Worm (Caenorhabditis elegans) whole organism, midembryonic: ENCODE data around the gene Y57A10A.14.
"Not testable (repeated sequence)": the region's sequence is repeated elsewhere in the genome, so short reads cannot be mapped to it uniquely, and the experiment has no call there.

Experiments
- T22C8.4 ChIP-seq: fragments of 200-800 bp; sonication (Bioruptor generic); IDR thresholded peaks from 2 replicates; pipeline ENCODE4 v1.3.6; 2022; ENCODE audit warnings: missing genetic modification characterization, missing compliant biosample characterization
- cog-1 ChIP-seq: sonication (generic microtip); optimal IDR thresholded peaks from 2 replicates; lab custom pipeline; 2016; ENCODE audit warnings: missing genetic modification characterization, missing compliant biosample characterization
- flt-1 ChIP-seq: fragments of 200-800 bp; sonication (Bioruptor generic); IDR thresholded peaks from 2 replicates; pipeline ENCODE4 v1.3.6; 2022; ENCODE audit warnings: missing genetic modification characterization, missing compliant biosample characterization
- klf-2 ChIP-seq: fragments of 200-800 bp; sonication (Bioruptor generic); conservative IDR thresholded peaks from 2 replicates; pipeline ENCODE4 v1.3.6; 2022; ENCODE audit warnings: missing genetic modification reagents, missing genetic modification characterization, missing compliant biosample characterization
- med-1 ChIP-seq: sonication (generic microtip); optimal IDR thresholded peaks from 2 replicates; lab custom pipeline; 2017; ENCODE audit warnings: missing genetic modification characterization, mild to moderate bottlenecking, missing compliant biosample characterization, antibody characterized with exemption, missing genetic modification reagents; ENCODE audit not compliant: insufficient read depth
- ref-1 ChIP-seq: fragments of 200-800 bp; sonication (Bioruptor generic); conservative IDR thresholded peaks from 2 replicates; pipeline ENCODE4 v1.3.6; 2022; ENCODE audit warnings: missing genetic modification reagents, missing genetic modification characterization, missing compliant biosample characterization
- tab-1 ChIP-seq: fragments of 200-800 bp; sonication (Bioruptor generic); IDR thresholded peaks from 2 replicates; pipeline ENCODE4 v1.3.6; 2022; ENCODE audit warnings: missing genetic modification characterization, missing compliant biosample characterization
- ztf-23 ChIP-seq: fragments of 200-800 bp; sonication (Bioruptor generic); IDR thresholded peaks from 2 replicates; pipeline ENCODE4 v1.3.6; 2022; ENCODE audit warnings: missing genetic modification reagents, missing genetic modification characterization, missing compliant biosample characterization
- ztf-29 ChIP-seq: fragments of 200-800 bp; sonication (Bioruptor generic); IDR thresholded peaks from 2 replicates; pipeline ENCODE4 v1.3.6; 2022; ENCODE audit warnings: missing genetic modification reagents, missing genetic modification characterization, missing compliant biosample characterization

Y57A10A.14 gene

DNA sequence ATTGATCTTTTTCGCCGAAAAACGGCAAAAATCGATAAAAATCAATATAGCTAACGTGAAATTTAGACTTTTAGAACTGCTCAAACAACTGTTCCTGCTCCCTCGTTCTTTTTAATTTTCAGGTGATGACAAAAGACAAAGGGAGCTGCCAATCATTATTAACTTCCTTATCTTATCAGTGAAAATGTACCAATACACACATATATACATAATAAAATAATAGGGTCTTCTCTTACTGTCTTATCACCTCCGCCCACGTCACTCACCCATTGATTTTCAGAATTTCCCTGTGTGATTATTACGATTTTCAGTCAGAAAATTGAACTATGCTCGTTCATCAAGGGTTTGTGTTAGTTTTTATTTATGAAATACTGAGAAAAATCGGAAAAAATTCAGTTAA, at the start of gene Y57A10A.14:
Gene Y57A10A.14 (plus strand): TSS at position 228 of the 400 bp plus-strand sequence.
- TF ChIP-seq ztf-23 (GFP tag; lab: Robert Waterston, UW), result no peak
- TF ChIP-seq cog-1 (tag; lab: Kevin White, UChicago), result no peak
- TF ChIP-seq ref-1 (GFP tag; lab: Robert Waterston, UW), result no peak
- TF ChIP-seq T22C8.4 (GFP tag; lab: Robert Waterston, UW), result no peak
- no peak for TF ChIP-seq ztf-29 (GFP tag; lab: Robert Waterston, UW)
- no peak for TF ChIP-seq klf-2 (GFP tag; lab: Robert Waterston, UW)
- no peak for TF ChIP-seq tab-1 (GFP tag; lab: Robert Waterston, UW)
- TF ChIP-seq flt-1 (GFP tag; lab: Robert Waterston, UW), result no peak
- TF ChIP-seq med-1, result no peak

DNA sequence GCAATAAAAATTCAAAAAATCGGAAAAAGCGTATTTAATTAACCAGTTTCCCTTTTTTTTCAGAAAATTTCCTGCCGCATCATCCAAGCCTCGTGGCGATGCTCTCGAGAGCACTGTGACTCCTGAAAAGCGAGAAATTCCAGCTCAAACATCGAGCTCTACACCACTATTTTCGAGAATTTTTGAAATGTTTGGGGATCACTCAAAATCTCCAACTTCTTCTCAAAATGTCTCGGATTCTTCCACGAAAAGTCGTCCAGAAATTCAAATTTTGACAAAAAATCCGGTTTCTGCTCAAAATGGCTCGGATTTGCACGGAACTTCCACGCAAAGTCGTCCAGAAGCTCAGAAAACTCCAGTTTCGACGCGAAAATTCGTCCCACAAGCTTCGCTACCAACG, 47.8 kb upstream of the Y57A10A.14 start:
- TF ChIP-seq cog-1 (tag; lab: Kevin White, UChicago) (no peak), tab-1 (GFP tag; lab: Robert Waterston, UW) (no peak), med-1 (no peak), klf-2 (GFP tag; lab: Robert Waterston, UW) (no peak), T22C8.4 (GFP tag; lab: Robert Waterston, UW) (no peak), ztf-29 (GFP tag; lab: Robert Waterston, UW) (no peak), flt-1 (GFP tag; lab: Robert Waterston, UW) (no peak), ztf-23 (GFP tag; lab: Robert Waterston, UW) (no peak), ref-1 (GFP tag; lab: Robert Waterston, UW) (no peak)

DNA sequence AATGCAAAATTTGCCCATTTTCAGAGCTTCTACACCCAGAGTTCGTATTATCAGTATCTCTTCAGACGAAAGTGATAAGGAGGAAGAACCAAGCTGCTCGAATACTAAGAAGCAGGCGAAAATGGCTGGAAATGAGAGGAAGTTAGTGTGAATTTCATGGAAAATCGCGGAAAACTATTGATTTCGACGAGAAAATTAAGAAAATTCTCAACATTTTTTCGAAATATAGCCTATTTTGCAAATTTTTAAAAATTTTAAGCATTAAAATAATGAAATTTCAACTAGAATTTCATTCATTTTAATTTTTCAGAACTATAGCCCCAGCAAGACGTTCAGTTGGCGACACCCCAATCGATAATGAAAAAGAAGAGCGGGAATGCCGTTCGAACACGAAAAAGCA, 42.2 kb upstream of the Y57A10A.14 start:
- TF ChIP-seq ztf-29 (GFP tag; lab: Robert Waterston, UW) (no peak), T22C8.4 (GFP tag; lab: Robert Waterston, UW) (no peak), klf-2 (GFP tag; lab: Robert Waterston, UW) (no peak), ref-1 (GFP tag; lab: Robert Waterston, UW) (no peak), cog-1 (tag; lab: Kevin White, UChicago) (no peak), med-1 (no peak), ztf-23 (GFP tag; lab: Robert Waterston, UW) (no peak), flt-1 (GFP tag; lab: Robert Waterston, UW) (no peak), tab-1 (GFP tag; lab: Robert Waterston, UW) (no peak)

DNA sequence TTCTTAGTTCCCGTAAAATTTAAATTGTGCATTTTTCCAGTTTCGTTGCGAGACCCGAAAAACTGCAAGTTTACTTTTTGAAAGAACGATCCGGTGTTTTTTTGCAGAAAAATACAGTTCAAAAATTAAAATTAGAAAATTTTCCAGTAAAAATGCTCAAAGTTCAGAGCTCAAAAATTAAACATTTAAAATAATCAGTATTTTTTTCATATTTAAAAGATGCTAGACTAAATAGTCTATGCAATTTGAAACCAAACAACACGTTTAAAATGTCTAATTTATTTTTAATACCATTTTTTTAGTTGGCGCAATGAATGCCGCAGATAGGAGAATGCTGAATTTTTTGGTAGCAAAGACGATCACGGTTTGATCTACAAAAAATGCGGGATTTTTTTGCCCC, 38.4 kb upstream of the Y57A10A.14 start, which contains the start of gene Y57A10A.2:
Gene Y57A10A.2 (plus strand): TSS at position 301 of the 400 bp plus-strand sequence.
- no peak for TF ChIP-seq T22C8.4 (GFP tag; lab: Robert Waterston, UW)
- no peak for TF ChIP-seq ref-1 (GFP tag; lab: Robert Waterston, UW)
- TF ChIP-seq cog-1 (tag; lab: Kevin White, UChicago), result no peak
- no peak for TF ChIP-seq med-1
- TF ChIP-seq tab-1 (GFP tag; lab: Robert Waterston, UW), result no peak
- no peak for TF ChIP-seq flt-1 (GFP tag; lab: Robert Waterston, UW)
- TF ChIP-seq ztf-29 (GFP tag; lab: Robert Waterston, UW), result no peak
- no peak for TF ChIP-seq ztf-23 (GFP tag; lab: Robert Waterston, UW)
- TF ChIP-seq klf-2 (GFP tag; lab: Robert Waterston, UW), result no peak

DNA sequence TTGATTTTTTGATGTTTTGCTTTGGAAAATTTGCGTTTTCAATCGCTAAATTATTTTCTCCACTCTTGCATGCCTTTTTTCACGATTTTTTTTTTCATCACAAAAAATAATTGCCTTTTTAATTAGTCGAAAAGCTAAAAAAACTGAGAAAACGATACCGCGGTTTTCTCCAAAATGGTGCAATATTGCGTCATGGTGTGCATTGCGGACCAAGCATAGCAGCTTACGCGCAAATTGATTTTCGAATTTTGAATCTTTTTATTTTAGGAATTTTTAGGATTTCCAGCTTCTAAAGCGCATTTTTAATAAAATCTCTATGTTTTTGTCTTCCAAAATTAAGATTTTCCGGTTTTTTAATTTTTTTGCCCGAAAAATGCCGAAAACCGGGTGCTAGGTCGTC, 35.5 kb upstream of the Y57A10A.14 start:
- TF ChIP-seq tab-1 (GFP tag; lab: Robert Waterston, UW), result no peak
- no peak for TF ChIP-seq ref-1 (GFP tag; lab: Robert Waterston, UW)

DNA sequence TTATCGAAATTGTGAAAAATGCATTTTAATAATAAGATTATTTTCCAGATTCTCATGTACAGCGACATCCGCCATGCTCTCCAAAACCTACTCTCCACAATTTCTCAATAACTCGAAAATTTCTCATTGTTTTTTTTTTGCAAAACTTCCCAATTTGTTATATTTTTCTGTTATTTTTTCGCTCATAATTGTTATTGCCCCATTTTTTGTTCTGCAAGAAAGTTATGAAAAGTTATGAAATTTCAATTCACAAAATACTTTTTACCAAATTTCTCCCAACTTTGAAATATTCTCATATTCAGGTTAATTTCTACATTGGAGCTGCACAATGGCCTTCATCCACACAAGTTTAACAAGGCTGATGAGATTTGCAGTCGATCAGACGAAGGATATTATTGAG, 34.1 kb upstream of the Y57A10A.14 start, which contains the start of gene Y57A10A.4:
Gene Y57A10A.4 (plus strand): TSS at position 301 of the 400 bp plus-strand sequence.
- not testable (repeated sequence) for TF ChIP-seq T22C8.4 (GFP tag; lab: Robert Waterston, UW); ztf-29 (GFP tag; lab: Robert Waterston, UW); cog-1 (tag; lab: Kevin White, UChicago)

DNA sequence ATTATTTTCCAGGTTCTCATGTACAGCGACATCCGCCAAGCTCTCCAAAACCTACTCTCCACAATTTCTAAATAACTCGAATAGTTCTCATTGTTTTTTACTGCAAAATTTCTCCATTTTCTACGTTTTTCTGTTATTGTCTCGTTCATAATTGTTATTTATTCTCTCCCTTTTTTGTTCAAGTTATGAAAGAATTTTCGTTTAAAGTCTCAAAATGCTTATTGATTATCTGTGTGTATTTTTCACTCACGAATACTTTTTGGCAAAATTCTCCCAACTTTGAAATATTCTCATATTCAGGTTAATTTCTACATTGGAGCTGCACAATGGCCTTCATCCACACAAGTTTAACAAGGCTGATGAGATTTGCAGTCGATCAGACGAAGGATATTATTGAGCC, 31.6 kb upstream of the Y57A10A.14 start, which contains the start of gene Y57A10A.5:
Gene Y57A10A.5 (plus strand): TSS at position 301 of the 400 bp plus-strand sequence.
- not testable (repeated sequence) for TF ChIP-seq T22C8.4, flt-1, ztf-23 (GFP tag; lab: Robert Waterston, UW)

DNA sequence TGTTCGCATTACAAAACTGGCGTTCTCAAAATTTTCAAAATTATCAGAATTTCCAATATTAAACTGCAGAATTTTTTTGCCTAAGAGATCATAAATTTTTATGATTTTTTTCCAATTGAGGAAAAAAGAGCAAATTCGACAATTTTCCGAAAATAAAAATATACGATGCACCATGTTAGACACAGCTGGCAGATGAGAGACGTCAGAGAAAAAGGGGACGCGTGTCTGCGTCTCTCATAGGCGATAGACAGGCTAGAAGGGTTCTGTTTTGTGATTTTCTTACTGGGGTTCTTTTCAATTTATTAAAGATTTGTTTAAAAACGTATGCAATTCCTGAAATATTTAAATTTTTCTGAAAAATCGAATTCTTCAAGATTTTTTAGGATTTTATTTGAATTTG, 22.7 kb upstream of the Y57A10A.14 start:
- TF ChIP-seq ref-1 (GFP tag; lab: Robert Waterston, UW), result no peak
- TF ChIP-seq ztf-29 (GFP tag; lab: Robert Waterston, UW), result no peak
- no peak for TF ChIP-seq tab-1 (GFP tag; lab: Robert Waterston, UW)
- no peak for TF ChIP-seq flt-1 (GFP tag; lab: Robert Waterston, UW)
- no peak for TF ChIP-seq ztf-23 (GFP tag; lab: Robert Waterston, UW)
- TF ChIP-seq med-1, result no peak
- TF ChIP-seq T22C8.4 (GFP tag; lab: Robert Waterston, UW), result no peak
- no peak for TF ChIP-seq cog-1 (tag; lab: Kevin White, UChicago)
- no peak for TF ChIP-seq klf-2 (GFP tag; lab: Robert Waterston, UW)

DNA sequence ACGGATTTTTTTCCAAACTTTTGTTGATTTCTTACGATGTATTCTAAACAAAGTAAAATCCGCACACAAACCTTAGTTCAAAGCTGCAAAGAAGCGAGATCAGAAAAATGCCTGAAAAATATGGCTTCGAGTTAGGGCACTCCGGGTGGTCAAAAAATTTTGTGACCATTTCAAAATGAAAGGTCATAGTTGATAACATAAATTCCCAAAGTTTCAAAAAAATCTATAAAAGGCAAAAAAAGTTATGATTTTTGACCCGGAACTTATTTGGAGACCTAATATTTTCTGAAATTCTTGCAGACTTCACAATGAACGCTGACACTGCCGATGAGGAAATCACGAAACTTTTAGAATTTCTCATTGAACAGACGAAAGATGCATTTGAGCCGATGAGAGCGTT, 21.2 kb upstream of the Y57A10A.14 start, which contains the start of gene Y57A10A.8:
Gene Y57A10A.8 (plus strand): TSS at position 301 of the 400 bp plus-strand sequence.
- TF ChIP-seq flt-1 (GFP tag; lab: Robert Waterston, UW); ztf-29 (GFP tag; lab: Robert Waterston, UW); cog-1 (tag; lab: Kevin White, UChicago): not testable (repeated sequence)

DNA sequence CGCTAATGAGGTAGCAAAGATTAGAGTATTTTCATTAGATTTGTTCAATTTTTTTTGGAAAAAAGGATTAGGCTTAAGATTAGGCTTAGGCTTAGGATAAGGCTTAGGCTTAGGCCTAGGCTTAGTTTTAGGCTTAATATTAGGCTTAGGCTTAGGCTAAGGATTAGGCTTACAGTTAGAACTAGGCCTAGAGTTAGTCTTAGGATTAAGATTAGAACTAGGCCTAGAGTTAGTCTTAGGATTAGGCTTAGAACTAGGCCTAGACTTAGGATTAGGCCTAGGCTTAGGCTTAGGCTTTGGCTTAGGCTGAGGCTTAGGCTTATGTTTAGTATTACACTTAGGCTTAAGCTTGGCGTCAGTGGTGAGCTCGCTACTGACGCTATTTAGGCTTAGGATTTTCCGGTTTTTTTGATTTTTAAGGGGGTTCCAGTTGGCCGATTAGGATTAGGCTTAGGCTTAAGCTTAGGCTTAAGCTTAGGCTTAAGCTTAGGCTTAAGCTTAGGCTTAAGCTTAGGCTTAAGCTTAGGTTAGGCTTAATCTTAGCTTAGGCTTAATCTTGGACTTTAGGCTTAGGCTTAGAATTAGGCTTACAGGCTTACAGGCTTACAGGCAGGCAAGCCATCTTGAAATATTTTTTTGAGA, 16.1 kb upstream of the Y57A10A.14 start:
- TF ChIP-seq ref-1 (GFP tag; lab: Robert Waterston, UW) (no peak), ztf-29 (GFP tag; lab: Robert Waterston, UW) (peak; percentile 74; the same call in 1 of the 2 replicates)
